Worm (Caenorhabditis elegans): ENCODE measurements around the gene arr-1.
A peak's percentile ranks its signal among the peaks of the same experiment; 100 is the strongest.

The arr-1 gene

DNA sequence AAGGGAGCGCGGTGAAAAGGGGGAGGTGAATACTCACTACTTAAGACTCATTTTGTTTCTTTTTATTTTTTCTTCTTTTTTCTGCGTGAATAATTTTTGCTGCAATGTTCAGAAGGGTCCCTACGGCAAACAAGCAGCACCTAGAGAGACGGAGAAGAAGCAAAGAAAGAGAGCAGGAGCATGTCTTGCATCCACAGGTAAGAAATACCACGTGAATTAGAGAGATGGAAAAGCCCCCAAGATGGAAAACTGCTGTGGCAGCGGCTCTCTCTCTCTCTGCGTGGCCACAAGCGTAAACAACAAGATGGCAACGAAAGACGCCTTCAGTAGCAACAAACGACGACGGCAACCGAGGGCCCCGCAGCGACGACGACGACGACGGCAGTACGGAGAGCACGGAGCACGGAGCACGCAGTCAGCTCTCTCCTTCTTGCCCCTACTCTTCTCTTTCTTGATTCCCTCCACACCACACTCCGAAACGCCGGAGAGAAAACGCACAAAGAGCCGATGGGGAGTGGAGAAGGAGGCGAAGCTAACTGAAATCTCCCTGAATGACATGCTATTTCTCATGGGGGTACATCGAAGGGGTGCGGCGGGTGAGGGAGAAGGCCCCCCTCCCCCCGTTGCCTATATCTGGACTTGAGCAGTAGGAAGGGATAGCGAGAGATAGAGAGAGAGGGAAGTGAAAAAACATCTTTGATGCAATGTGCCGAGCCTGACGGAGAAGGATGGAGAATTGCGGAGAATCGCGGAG is 42.2 kb downstream of the arr-1 start:
- peak; percentile 4 for TF ChIP-seq ceh-28 (tag; optimal IDR thresholded peaks at IDR 0.05)
- no peak for TF ChIP-seq ztf-4 (tag; optimal IDR thresholded peaks at IDR 0.05)
- TF ChIP-seq tbx-2 (tag; optimal IDR thresholded peaks at IDR 0.05): peak; percentile 51
- TF ChIP-seq nhr-43 (tag; optimal IDR thresholded peaks at IDR 0.05; ENCODE audit: poor library complexity, severe bottlenecking): no peak
- no peak for TF ChIP-seq ceh-82 (tag; optimal IDR thresholded peaks at IDR 0.05)
- no peak for TF ChIP-seq lsy-12 (tag; optimal IDR thresholded peaks at IDR 0.05)
- no peak for TF ChIP-seq ZK546.5 (tag; optimal IDR thresholded peaks at IDR 0.05)
- TF ChIP-seq fos-1 (tag; optimal IDR thresholded peaks at IDR 0.05): no peak
- TF ChIP-seq pha-4 (tag; optimal IDR thresholded peaks at IDR 0.05): no peak
- TF ChIP-seq egl-5 (tag; optimal IDR thresholded peaks at IDR 0.05): no peak
- TF ChIP-seq mml-1 (tag; optimal IDR thresholded peaks at IDR 0.05): no peak
- TF ChIP-seq lin-39 (tag; optimal IDR thresholded peaks at IDR 0.05): peak; percentile 15
- no peak for TF ChIP-seq nhr-11 (tag; optimal IDR thresholded peaks at IDR 0.05)
- peak; percentile 55 for TF ChIP-seq snpc-4 (tag; optimal IDR thresholded peaks at IDR 0.05)
- TF ChIP-seq eor-1 (tag; optimal IDR thresholded peaks at IDR 0.05): no peak
- TF ChIP-seq hmg-11 (tag; optimal IDR thresholded peaks at IDR 0.05): peak; percentile 57
- no peak for TF ChIP-seq nhr-237 (tag; optimal IDR thresholded peaks at IDR 0.05)
- no peak for TF ChIP-seq elt-2 (tag; optimal IDR thresholded peaks at IDR 0.05)
- TF ChIP-seq ceh-16 (tag; optimal IDR thresholded peaks at IDR 0.05): no peak
- peak; percentile 62 for TF ChIP-seq nfya-1 (tag; optimal IDR thresholded peaks at IDR 0.05; ENCODE audit: insufficient read depth)
- TF ChIP-seq nhr-67 (tag; optimal IDR thresholded peaks at IDR 0.05): no peak
- no peak for TF ChIP-seq nhr-28 (tag; optimal IDR thresholded peaks at IDR 0.05)
- no peak for TF ChIP-seq ztf-11 (tag; optimal IDR thresholded peaks at IDR 0.05)
- no peak for TF ChIP-seq nhr-77 (tag; optimal IDR thresholded peaks at IDR 0.05)
- no peak for TF ChIP-seq unc-39 (tag; optimal IDR thresholded peaks at IDR 0.05)
- peak; percentile 27 for TF ChIP-seq elt-1 (tag; optimal IDR thresholded peaks at IDR 0.05)
- no peak for TF ChIP-seq pqm-1 (tag; optimal IDR thresholded peaks at IDR 0.05)
- TF ChIP-seq nhr-25 (tag; optimal IDR thresholded peaks at IDR 0.05): no peak
- TF ChIP-seq sea-2 (GFP tag; optimal IDR thresholded peaks at IDR 0.05): peak; percentile 32
- no peak for TF ChIP-seq R02D3.7 (tag; optimal IDR thresholded peaks at IDR 0.05)
- peak; percentile 49 for TF ChIP-seq mdl-1 (tag; optimal IDR thresholded peaks at IDR 0.05)
- TF ChIP-seq elt-3 (tag; optimal IDR thresholded peaks at IDR 0.05): no peak
- no peak for TF ChIP-seq jun-1 (tag; optimal IDR thresholded peaks at IDR 0.05)
- no peak for TF ChIP-seq nhr-12 (tag; optimal IDR thresholded peaks at IDR 0.05)
- TF ChIP-seq nhr-23 (tag; optimal IDR thresholded peaks at IDR 0.05): no peak
- TF ChIP-seq fkh-2 (tag; optimal IDR thresholded peaks at IDR 0.05): no peak
- peak; percentile 3 for TF ChIP-seq zag-1 (tag; optimal IDR thresholded peaks at IDR 0.05)
- TF ChIP-seq ama-1 (optimal IDR thresholded peaks at IDR 0.05): no peak
- TF ChIP-seq skn-1 (tag; optimal IDR thresholded peaks at IDR 0.05): no peak
- TF ChIP-seq fkh-10 (GFP tag; optimal IDR thresholded peaks at IDR 0.05): peak; percentile 60
- no peak for TF ChIP-seq nhr-76 (tag; optimal IDR thresholded peaks at IDR 0.05)
- TF ChIP-seq egl-27 (tag; optimal IDR thresholded peaks at IDR 0.05): no peak
- no peak for TF ChIP-seq lin-15B (tag; optimal IDR thresholded peaks at IDR 0.05)
- TF ChIP-seq unc-62 (GFP tag; optimal IDR thresholded peaks at IDR 0.05): no peak

- no peak for TF ChIP-seq lin-39 (tag; optimal IDR thresholded peaks at IDR 0.05)
- TF ChIP-seq ztf-4 (tag; optimal IDR thresholded peaks at IDR 0.05): no peak
- no peak for TF ChIP-seq nhr-23 (tag; optimal IDR thresholded peaks at IDR 0.05)
- no peak for TF ChIP-seq fos-1 (tag; optimal IDR thresholded peaks at IDR 0.05)
- no peak for TF ChIP-seq fkh-10 (GFP tag; optimal IDR thresholded peaks at IDR 0.05)
- no peak for TF ChIP-seq zag-1 (tag; optimal IDR thresholded peaks at IDR 0.05)
- TF ChIP-seq ama-1 (optimal IDR thresholded peaks at IDR 0.05): no peak
- TF ChIP-seq jun-1 (tag; optimal IDR thresholded peaks at IDR 0.05): no peak
- TF ChIP-seq daf-12 (tag; optimal IDR thresholded peaks at IDR 0.05): no peak
- TF ChIP-seq pqm-1 (tag; optimal IDR thresholded peaks at IDR 0.05): no peak
- no peak for TF ChIP-seq unc-62 (GFP tag; optimal IDR thresholded peaks at IDR 0.05)
- no peak for TF ChIP-seq elt-3 (tag; optimal IDR thresholded peaks at IDR 0.05)
- TF ChIP-seq eor-1 (tag; optimal IDR thresholded peaks at IDR 0.05): no peak
- TF ChIP-seq elt-2 (tag; optimal IDR thresholded peaks at IDR 0.05): no peak
- no peak for TF ChIP-seq nhr-25 (tag; optimal IDR thresholded peaks at IDR 0.05)
- TF ChIP-seq nhr-237 (tag; optimal IDR thresholded peaks at IDR 0.05): no peak
- TF ChIP-seq mml-1 (tag; optimal IDR thresholded peaks at IDR 0.05): no peak
- TF ChIP-seq nhr-76 (tag; optimal IDR thresholded peaks at IDR 0.05): no peak
These were observed 44.1 kb downstream of the arr-1 start for ce11 chrX:994678-995077.
